Fruit fly (Drosophila melanogaster): ENCODE results near the gene CG8043.

The CG8043 gene

dm6 chr3R:8668024-8668856 is 8.5 kb upstream of the CG8043 start (continued):
- TF ChIP-seq ap (GFP tag; IDR thresholded peaks at IDR 0.05) (no peak), CTCF (GFP tag; optimal IDR thresholded peaks at IDR 0.05) (no peak), h (optimal IDR thresholded peaks at IDR 0.05) (no peak), fu2 (GFP tag; optimal IDR thresholded peaks at IDR 0.05) (no peak), NFAT (GFP tag; IDR thresholded peaks at IDR 0.05) (no peak), CG13123 (GFP tag; optimal IDR thresholded peaks at IDR 0.05) (no peak), sc (optimal IDR thresholded peaks at IDR 0.05) (no peak), sc (GFP tag; optimal IDR thresholded peaks at IDR 0.05) (no peak), tin (GFP tag; optimal IDR thresholded peaks at IDR 0.05) (no peak), ftz-f1 (GFP tag; optimal IDR thresholded peaks at IDR 0.05) (peak; percentile 69), Spps (tag; optimal IDR thresholded peaks at IDR 0.05) (no peak), usp (GFP tag; optimal IDR thresholded peaks at IDR 0.05) (no peak), ken (GFP tag; IDR thresholded peaks at IDR 0.05) (no peak), Hr51 (GFP tag; optimal IDR thresholded peaks at IDR 0.05) (peak in 1 of 2 experiments; percentile 22), ranshi (GFP tag; IDR thresholded peaks at IDR 0.05) (no peak), ara (GFP tag; IDR thresholded peaks at IDR 0.05) (no peak), dimm (GFP tag; IDR thresholded peaks at IDR 0.05) (no peak), CG7745 (tag; optimal IDR thresholded peaks at IDR 0.05) (no peak), chm (GFP tag; IDR thresholded peaks at IDR 0.05) (peak; percentile 7; the same call in 1 of the 2 replicates), Mad (GFP tag; optimal IDR thresholded peaks at IDR 0.05) (no peak), CG12659 (GFP tag; optimal IDR thresholded peaks at IDR 0.05) (no peak), CG2120 (GFP tag; optimal IDR thresholded peaks at IDR 0.05) (no peak), bbx (GFP tag; IDR thresholded peaks at IDR 0.05; ENCODE audit: partially characterized antibody) (peak; percentile 88), HmgZ (tag; optimal IDR thresholded peaks at IDR 0.05) (no peak), sisA (GFP tag; IDR thresholded peaks at IDR 0.05) (no peak), CG7786 (GFP tag; optimal IDR thresholded peaks at IDR 0.05) (no peak), repo (GFP tag; optimal IDR thresholded peaks at IDR 0.05) (no peak), slp2 (GFP tag; optimal IDR thresholded peaks at IDR 0.05) (no peak), CG3163 (GFP tag; optimal IDR thresholded peaks at IDR 0.05) (no peak), Lim3 (GFP tag; IDR thresholded peaks at IDR 0.05) (no peak), CG15479 (GFP tag; optimal IDR thresholded peaks at IDR 0.05) (no peak), CG11696 (GFP tag; IDR thresholded peaks at IDR 0.05) (no peak), pros (GFP tag; optimal IDR thresholded peaks at IDR 0.05) (no peak), caup (GFP tag; optimal IDR thresholded peaks at IDR 0.05; ENCODE audit: severe bottlenecking) (no peak), CG10209 (GFP tag; optimal IDR thresholded peaks at IDR 0.05) (no peak), fd96Cb (tag; optimal IDR thresholded peaks at IDR 0.05) (no peak), CG34422 (GFP tag; IDR thresholded peaks at IDR 0.05) (no peak), ERR (GFP tag; optimal IDR thresholded peaks at IDR 0.05) (no peak), bab2 (GFP tag; optimal IDR thresholded peaks at IDR 0.05) (no peak), ato (GFP tag; IDR thresholded peaks at IDR 0.05; ENCODE audit: partially characterized antibody) (peak; percentile 91), Mrtf (GFP tag; IDR thresholded peaks at IDR 0.05) (no peak), CG17568 (GFP tag; optimal IDR thresholded peaks at IDR 0.05) (no peak), nau (GFP tag; optimal IDR thresholded peaks at IDR 0.05) (no peak), CG7987 (GFP tag; optimal IDR thresholded peaks at IDR 0.05) (peak; percentile 4), klu (GFP tag; IDR thresholded peaks at IDR 0.05) (no peak), vvl (GFP tag; IDR thresholded peaks at IDR 0.05) (peak; percentile 67), Poxn (GFP tag; IDR thresholded peaks at IDR 0.05) (no peak), tgo (GFP tag; IDR thresholded peaks at IDR 0.05) (no peak), Scr (GFP tag; IDR thresholded peaks at IDR 0.05; ENCODE audit: partially characterized antibody) (peak; percentile 60; the same call in 1 of the 2 replicates), Jarid2 (GFP tag; optimal IDR thresholded peaks at IDR 0.05) (no peak), NfI (GFP tag; optimal IDR thresholded peaks at IDR 0.05) (no peak)
